Worm (Caenorhabditis elegans) whole organism, L2 larva: ENCODE results near the gene F11E6.6.

Source experiments
- F13H6.1 ChIP-seq: sonication (generic microtip); optimal IDR thresholded peaks from 2 replicates; lab custom pipeline; 2016; ENCODE audit warnings: missing genetic modification characterization, missing compliant biosample characterization
- R02D3.7 ChIP-seq: fragments of 150-350 bp; optimal IDR thresholded peaks from 2 replicates; lab custom pipeline; 2014; ENCODE audit warnings: missing biosample characterization, missing genetic modification characterization
- Y55F3AM.14 ChIP-seq: fragments of 200-800 bp; sonication (Bioruptor generic); optimal IDR thresholded peaks from 2 replicates; lab custom pipeline; 2018; ENCODE audit warnings: mild to moderate bottlenecking, missing genetic modification characterization, missing compliant biosample characterization
- ZK546.5 ChIP-seq: sonication (generic microtip); optimal IDR thresholded peaks from 2 replicates; lab custom pipeline; 2017; ENCODE audit warnings: missing biosample characterization, missing genetic modification characterization
- aly-2 ChIP-seq: fragments of 150-350 bp; optimal IDR thresholded peaks from 2 replicates; lab custom pipeline; 2014; ENCODE audit warnings: missing biosample characterization, missing genetic modification characterization
- ama-1 ChIP-seq: fragments of 150-350 bp; optimal IDR thresholded peaks from 2 replicates; lab custom pipeline; 2018; ENCODE audit warnings: inconsistent platforms
- blmp-1 ChIP-seq: sonication (generic microtip); optimal IDR thresholded peaks from 2 replicates; lab custom pipeline; 2017; ENCODE audit warnings: missing genetic modification characterization, mild to moderate bottlenecking, missing compliant biosample characterization, antibody characterized with exemption, moderate library complexity; ENCODE audit not compliant: insufficient read depth
- ceh-16 ChIP-seq: fragments of 150-350 bp; optimal IDR thresholded peaks from 2 replicates; lab custom pipeline; 2014; ENCODE audit warnings: missing biosample characterization, missing genetic modification characterization
- ceh-82 ChIP-seq: fragments of 150-350 bp; optimal IDR thresholded peaks from 2 replicates; lab custom pipeline; 2014; ENCODE audit warnings: missing biosample characterization, missing genetic modification characterization
- crh-2 ChIP-seq: sonication (generic microtip); optimal IDR thresholded peaks from 2 replicates; lab custom pipeline; 2017; ENCODE audit warnings: missing biosample characterization, missing genetic modification characterization
- dmd-4 ChIP-seq: sonication (generic microtip); optimal IDR thresholded peaks from 2 replicates; lab custom pipeline; 2017; ENCODE audit warnings: missing biosample characterization, missing genetic modification characterization
- egl-27 ChIP-seq: sonication (generic microtip); optimal IDR thresholded peaks from 3 replicates; lab custom pipeline; 2017; ENCODE audit warnings: missing biosample characterization, missing genetic modification reagents, missing genetic modification characterization
- elt-1 ChIP-seq: fragments of 150-350 bp; optimal IDR thresholded peaks from 2 replicates; lab custom pipeline; 2014; ENCODE audit warnings: missing biosample characterization, missing genetic modification characterization
- fos-1 ChIP-seq: fragments of 150-350 bp; optimal IDR thresholded peaks from 2 replicates; lab custom pipeline; 2014; ENCODE audit warnings: missing biosample characterization, missing genetic modification characterization
- lin-11 ChIP-seq: fragments of 150-350 bp; sonication (generic microtip); optimal IDR thresholded peaks from 2 replicates; lab custom pipeline; 2014; ENCODE audit warnings: missing biosample characterization, missing genetic modification characterization, inconsistent platforms, mixed read lengths
- lin-39 ChIP-seq: fragments of 150-350 bp; optimal IDR thresholded peaks from 2 replicates; lab custom pipeline; 2014; ENCODE audit warnings: missing biosample characterization, missing genetic modification reagents, missing genetic modification characterization
- lsy-2 ChIP-seq, 2 experiments: fragments of 150-350 bp in 1 of 2; sonication (generic microtip) in 1 of 2; optimal IDR thresholded peaks; 2 replicates each; lab custom pipeline; 2014 to 2017; ENCODE audit warnings: missing biosample characterization in 2 of 2, missing genetic modification characterization in 2 of 2
- mab-5 ChIP-seq: fragments of 150-350 bp; optimal IDR thresholded peaks from 2 replicates; lab custom pipeline; 2014; ENCODE audit warnings: missing biosample characterization, missing genetic modification characterization
- mbf-1 ChIP-seq: sonication (generic microtip); optimal IDR thresholded peaks from 2 replicates; lab custom pipeline; 2017; ENCODE audit warnings: missing biosample characterization, missing genetic modification characterization
- mdl-1 ChIP-seq, 2 experiments: fragments of 150-350 bp in 1 of 2; sonication (generic microtip) in 1 of 2; optimal IDR thresholded peaks; 2 replicates each; lab custom pipeline; 2017; ENCODE audit warnings: missing biosample characterization in 2 of 2, missing genetic modification characterization in 2 of 2
- nhr-11 ChIP-seq: fragments of 150-350 bp; optimal IDR thresholded peaks from 2 replicates; lab custom pipeline; 2014; ENCODE audit warnings: missing biosample characterization, missing genetic modification characterization
- nhr-12 ChIP-seq: fragments of 150-350 bp; optimal IDR thresholded peaks from 2 replicates; lab custom pipeline; 2014; ENCODE audit warnings: missing biosample characterization, missing genetic modification characterization
- nhr-21 ChIP-seq: fragments of 150-350 bp; optimal IDR thresholded peaks from 2 replicates; lab custom pipeline; 2014; ENCODE audit warnings: missing biosample characterization, missing genetic modification characterization
- nhr-23 ChIP-seq: fragments of 150-350 bp; optimal IDR thresholded peaks from 2 replicates; lab custom pipeline; 2014; ENCODE audit warnings: missing biosample characterization, missing genetic modification reagents, missing genetic modification characterization
- nhr-237 ChIP-seq: fragments of 150-350 bp; optimal IDR thresholded peaks from 2 replicates; lab custom pipeline; 2014; ENCODE audit warnings: missing biosample characterization, missing genetic modification characterization
- nhr-25 ChIP-seq: fragments of 150-350 bp; sonication (generic microtip); optimal IDR thresholded peaks from 3 replicates; lab custom pipeline; 2014; ENCODE audit warnings: missing biosample characterization, missing genetic modification characterization
- nhr-6 ChIP-seq: fragments of 150-350 bp; optimal IDR thresholded peaks from 2 replicates; lab custom pipeline; 2014; ENCODE audit warnings: missing biosample characterization, missing genetic modification characterization
- peb-1 ChIP-seq: fragments of 150-350 bp; optimal IDR thresholded peaks from 2 replicates; lab custom pipeline; 2014; ENCODE audit warnings: missing biosample characterization, missing genetic modification characterization
- skn-1 ChIP-seq: sonication (generic microtip); optimal IDR thresholded peaks from 2 replicates; lab custom pipeline; 2017; ENCODE audit warnings: missing biosample characterization, missing genetic modification characterization
- sma-3 ChIP-seq: sonication (generic microtip); optimal IDR thresholded peaks from 2 replicates; lab custom pipeline; 2016; ENCODE audit warnings: missing genetic modification reagents, missing genetic modification characterization, missing compliant biosample characterization
- sma-9 ChIP-seq, 2 experiments: fragments of 150-350 bp in 1 of 2; sonication (generic microtip) in 1 of 2; optimal IDR thresholded peaks; 2 replicates each; lab custom pipeline; 2014 to 2016; ENCODE audit warnings: missing genetic modification characterization in 2 of 2, mild to moderate bottlenecking in 1 of 2, missing biosample characterization in 1 of 2, missing compliant biosample characterization in 1 of 2, missing genetic modification reagents in 1 of 2, moderate library complexity in 1 of 2
- snpc-4 ChIP-seq: fragments of 150-350 bp; optimal IDR thresholded peaks from 2 replicates; lab custom pipeline; 2014; ENCODE audit warnings: missing biosample characterization, missing genetic modification characterization
- unc-39 ChIP-seq: fragments of 150-350 bp; optimal IDR thresholded peaks from 2 replicates; lab custom pipeline; 2014; ENCODE audit warnings: missing biosample characterization, missing genetic modification characterization
- unc-55 ChIP-seq: fragments of 150-350 bp; sonication (generic microtip); optimal IDR thresholded peaks from 3 replicates; lab custom pipeline; 2014; ENCODE audit warnings: missing biosample characterization, missing genetic modification reagents, missing genetic modification characterization
- unc-62 ChIP-seq: fragments of 150-350 bp; optimal IDR thresholded peaks from 2 replicates; lab custom pipeline; 2014; ENCODE audit warnings: missing biosample characterization, missing genetic modification reagents, missing genetic modification characterization
- zag-1 ChIP-seq: fragments of 150-350 bp; optimal IDR thresholded peaks from 2 replicates; lab custom pipeline; 2014; ENCODE audit warnings: missing biosample characterization, missing genetic modification characterization
- ztf-1 ChIP-seq: fragments of 200-800 bp; sonication (Bioruptor generic); conservative IDR thresholded peaks from 2 replicates; pipeline ENCODE4 v1.3.6; 2022; ENCODE audit warnings: missing genetic modification characterization, missing compliant biosample characterization
- ztf-11 ChIP-seq: sonication (generic microtip); optimal IDR thresholded peaks from 2 replicates; lab custom pipeline; 2017; ENCODE audit warnings: missing biosample characterization, missing genetic modification characterization
- ztf-4 ChIP-seq: fragments of 150-350 bp; optimal IDR thresholded peaks from 2 replicates; lab custom pipeline; 2014; ENCODE audit warnings: missing biosample characterization, missing genetic modification characterization

Gene F11E6.6

DNA sequence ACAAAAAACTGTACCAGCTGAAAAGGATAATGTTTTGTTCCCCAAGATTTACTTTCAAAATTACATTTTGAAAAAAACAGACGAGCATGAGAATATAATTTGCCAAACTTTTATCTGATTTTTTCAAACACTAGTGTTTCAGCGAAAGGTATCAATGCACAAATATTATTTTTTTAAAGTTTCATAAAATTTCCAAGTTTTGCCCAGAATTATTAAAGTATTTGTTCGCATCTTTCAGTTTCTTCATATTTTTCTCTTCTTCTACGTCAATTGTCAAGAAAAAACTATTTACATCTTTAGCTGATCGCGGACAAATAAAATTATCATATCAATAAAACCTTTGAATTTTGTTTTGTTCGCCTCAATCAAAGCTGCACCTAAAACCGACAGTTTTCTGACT, 28.7 kb downstream of the F11E6.6 start, which contains the start of gene C06A12.8:
Gene C06A12.8, plus strand, starts transcription at position 301 of the 400 bp plus-strand sequence.
- TF ChIP-seq Y55F3AM.14 (no peak), crh-2 (no peak), lsy-2 (tag; optimal IDR thresholded peaks at IDR 0.05; lab: Kevin White, UChicago) (no peak), nhr-11 (tag; lab: Kevin White, UChicago) (no peak), nhr-25 (tag; lab: Kevin White, UChicago) (no peak), egl-27 (tag; lab: Kevin White, UChicago) (no peak), elt-1 (no peak), aly-2 (tag; lab: Kevin White, UChicago) (no peak), dmd-4 (tag; lab: Kevin White, UChicago) (no peak), unc-55 (no peak), lin-11 (no peak), ceh-16 (tag; lab: Kevin White, UChicago) (no peak), mab-5 (tag; lab: Kevin White, UChicago) (no peak), sma-9 (GFP tag; optimal IDR thresholded peaks at IDR 0.05; lab: Kevin White, UChicago) (no peak), sma-9 (tag; optimal IDR thresholded peaks at IDR 0.05; lab: Kevin White, UChicago) (no peak), nhr-6 (tag; lab: Kevin White, UChicago) (no peak)

DNA sequence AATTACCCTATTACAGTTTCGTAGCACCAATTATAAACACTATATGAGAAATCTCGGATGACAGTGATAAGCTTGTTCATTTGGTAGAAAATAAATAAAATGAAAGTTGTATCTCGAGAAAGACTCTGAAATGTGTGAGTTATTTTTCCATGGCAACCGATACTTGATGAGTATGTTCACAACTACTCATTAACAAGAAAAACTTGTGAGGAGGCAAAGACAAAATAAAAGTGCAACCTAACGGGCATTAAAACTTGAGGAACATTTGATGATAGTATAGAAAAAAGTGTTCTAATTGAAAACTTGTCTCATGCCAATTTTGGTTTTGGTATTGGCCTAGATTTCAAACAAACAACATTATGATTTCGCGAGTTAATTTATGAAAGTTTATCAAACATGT, 29.2 kb downstream of the F11E6.6 start, which contains the start of gene gcy-27:
Gene gcy-27, minus strand, starts transcription at position 101 of the 400 bp plus-strand sequence.
- TF ChIP-seq ama-1 (lab: Kevin White, UChicago): no peak
- TF ChIP-seq unc-39 (tag; lab: Kevin White, UChicago): no peak
- TF ChIP-seq R02D3.7 (tag; lab: Kevin White, UChicago): no peak
- TF ChIP-seq snpc-4 (tag; lab: Kevin White, UChicago): no peak
- no peak for TF ChIP-seq peb-1 (tag; lab: Kevin White, UChicago)
- TF ChIP-seq nhr-11 (tag; lab: Kevin White, UChicago): no peak
- no peak for TF ChIP-seq nhr-6 (tag; lab: Kevin White, UChicago)
- no peak for TF ChIP-seq mbf-1 (tag; lab: Kevin White, UChicago)
- TF ChIP-seq zag-1 (tag; lab: Kevin White, UChicago): no peak
- no peak for TF ChIP-seq egl-27 (tag; lab: Kevin White, UChicago)
- no peak for TF ChIP-seq sma-3
- no peak for TF ChIP-seq nhr-237 (tag; lab: Kevin White, UChicago)
- no peak for TF ChIP-seq Y55F3AM.14
- TF ChIP-seq ztf-11 (tag; lab: Kevin White, UChicago): no peak

DNA sequence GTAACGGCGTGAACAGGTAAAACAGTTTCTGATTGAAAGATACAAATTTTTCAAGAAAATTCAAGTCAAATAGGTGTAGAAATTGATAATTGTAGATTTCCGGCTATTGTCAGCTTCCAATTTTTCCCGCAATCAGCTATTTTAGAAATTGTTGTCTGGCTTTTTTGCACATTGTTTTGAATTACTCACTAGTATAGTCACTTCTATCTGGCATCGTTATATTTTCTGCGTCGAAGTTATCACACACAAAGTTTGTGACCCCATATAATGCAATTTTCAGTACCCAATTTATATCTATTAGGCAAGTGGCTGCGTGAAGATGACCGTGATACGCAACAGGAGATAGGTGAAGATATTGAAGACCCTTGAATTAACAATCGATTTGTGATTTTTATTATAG, 30.6 kb downstream of the F11E6.6 start:
- TF ChIP-seq nhr-21 (no peak), lin-11 (no peak), nhr-12 (tag; lab: Kevin White, UChicago) (no peak), skn-1 (tag; lab: Kevin White, UChicago) (no peak), dmd-4 (tag; lab: Kevin White, UChicago) (no peak), snpc-4 (tag; lab: Kevin White, UChicago) (no peak), elt-1 (no peak), R02D3.7 (tag; lab: Kevin White, UChicago) (no peak), nhr-25 (tag; lab: Kevin White, UChicago) (no peak), nhr-23 (tag; lab: Kevin White, UChicago) (no peak), mdl-1 (tag; optimal IDR thresholded peaks at IDR 0.05; lab: Kevin White, UChicago) (no peak), crh-2 (no peak)
- TF ChIP-seq, all 48 proteins: peak for 0

DNA sequence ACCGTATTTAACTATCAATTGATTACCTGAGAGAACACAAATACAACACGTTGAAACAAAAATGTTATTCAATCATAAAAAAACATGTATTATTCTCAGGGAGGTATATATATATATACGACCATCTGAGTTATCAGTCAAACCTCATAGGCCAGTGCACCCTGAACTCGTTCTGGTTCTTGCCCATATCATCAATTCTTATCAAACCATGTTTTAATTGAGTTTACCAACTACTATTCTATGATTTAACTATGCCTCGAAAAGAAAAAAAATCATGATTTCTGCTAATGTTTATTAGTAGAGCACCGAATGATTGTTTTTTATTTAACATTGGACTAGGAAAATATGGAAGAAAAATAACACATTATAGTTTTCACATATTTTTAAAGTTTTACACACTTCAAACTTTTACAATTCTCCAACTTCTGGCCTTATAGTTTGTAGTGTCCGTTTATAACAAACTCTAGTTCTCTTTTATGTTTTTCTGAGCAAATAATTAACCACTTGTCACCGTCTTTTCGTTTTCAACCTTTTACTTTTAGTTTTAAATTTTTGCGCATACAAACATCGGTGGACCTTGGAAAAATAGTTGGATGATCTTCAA, 33.5 kb downstream of the F11E6.6 start:
- TF ChIP-seq fos-1 (tag; lab: Kevin White, UChicago) (peak; percentile 53), unc-39 (tag; lab: Kevin White, UChicago) (no peak)

DNA sequence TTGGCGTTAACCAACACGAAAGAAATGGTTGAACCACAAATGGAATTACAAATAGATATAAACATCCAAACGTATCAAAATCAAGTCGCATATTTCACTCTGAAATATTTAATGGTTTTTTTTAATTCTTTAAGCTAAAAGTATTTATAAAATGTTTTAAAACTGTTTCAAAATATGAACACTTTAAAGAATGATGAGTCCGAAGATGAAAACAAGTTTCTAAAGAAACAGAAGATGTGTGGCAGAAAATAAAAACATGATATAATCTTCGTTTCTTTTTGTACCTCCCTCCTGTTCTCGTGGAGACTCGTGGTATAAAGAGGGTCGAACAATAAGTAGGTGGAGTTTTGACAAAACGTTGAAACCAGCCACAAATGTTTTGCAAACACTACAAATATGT, 34.5 kb downstream of the F11E6.6 start, which contains the start of gene lact-6:
Gene lact-6, minus strand, starts transcription at position 101 of the 400 bp plus-strand sequence.
- TF ChIP-seq nhr-21 (no peak), dmd-4 (tag; lab: Kevin White, UChicago) (no peak), lsy-2 (tag; optimal IDR thresholded peaks at IDR 0.05; lab: Kevin White, UChicago) (no peak), R02D3.7 (tag; lab: Kevin White, UChicago) (no peak), ztf-1 (no peak), ama-1 (lab: Kevin White, UChicago) (no peak), egl-27 (tag; lab: Kevin White, UChicago) (no peak), lin-39 (tag; lab: Kevin White, UChicago) (no peak), ceh-82 (tag; lab: Kevin White, UChicago) (no peak), F13H6.1 (tag; lab: Kevin White, UChicago) (no peak), aly-2 (tag; lab: Kevin White, UChicago) (no peak), crh-2 (no peak), unc-62 (GFP tag; lab: Kevin White, UChicago) (no peak), peb-1 (tag; lab: Kevin White, UChicago) (no peak), nhr-6 (tag; lab: Kevin White, UChicago) (no peak), mbf-1 (tag; lab: Kevin White, UChicago) (no peak), ztf-4 (tag; lab: Kevin White, UChicago) (no peak), nhr-25 (tag; lab: Kevin White, UChicago) (no peak), ZK546.5 (no peak), blmp-1 (tag; lab: Kevin White, UChicago) (no peak)
